Worm (Caenorhabditis elegans): ENCODE measurements around the gene C04F6.9.

ce11 chrX:3419084-3419483 lies 17.3 kb downstream of the C04F6.9 start, which contains the start of gene C04F6.7:
- TF ChIP-seq sptf-1 (tag; optimal IDR thresholded peaks at IDR 0.05), result no peak
- TF ChIP-seq mab-5 (tag; optimal IDR thresholded peaks at IDR 0.05), result no peak
